Worm (Caenorhabditis elegans) whole organism, late embryonic: ENCODE results near the gene ZK863.8.
A peak's percentile ranks its signal among the peaks of the same experiment; 100 is the strongest.

Source experiments
- F13H6.1 ChIP-seq: sonication (generic microtip); optimal IDR thresholded peaks from 2 replicates; lab custom pipeline; 2016; ENCODE audit warnings: missing genetic modification characterization, missing compliant biosample characterization
- K09A11.1 ChIP-seq: sonication (generic microtip); optimal IDR thresholded peaks from 2 replicates; lab custom pipeline; 2017; ENCODE audit warnings: antibody characterized with exemption, mild to moderate bottlenecking, missing genetic modification characterization, missing compliant biosample characterization; ENCODE audit not compliant: insufficient read depth
- ceh-14 ChIP-seq: sonication (generic microtip); optimal IDR thresholded peaks from 2 replicates; lab custom pipeline; 2016; ENCODE audit warnings: missing genotype, missing genetic modification characterization, missing compliant biosample characterization
- ceh-18 ChIP-seq: sonication (generic microtip); optimal IDR thresholded peaks from 2 replicates; lab custom pipeline; 2016; ENCODE audit warnings: missing genetic modification characterization, missing compliant biosample characterization
- ceh-19 ChIP-seq: fragments of 200-800 bp; sonication (Bioruptor generic); optimal IDR thresholded peaks from 2 replicates; lab custom pipeline; 2018; ENCODE audit warnings: mild to moderate bottlenecking, missing genetic modification characterization, missing compliant biosample characterization
- ceh-2 ChIP-seq: sonication (generic microtip); optimal IDR thresholded peaks from 2 replicates; lab custom pipeline; 2016; ENCODE audit warnings: missing genotype, missing genetic modification characterization, missing compliant biosample characterization
- ceh-30 ChIP-seq: fragments of 150-350 bp; optimal IDR thresholded peaks from 2 replicates; lab custom pipeline; 2014; ENCODE audit warnings: missing biosample characterization, missing genetic modification characterization
- ceh-34 ChIP-seq: sonication (generic microtip); optimal IDR thresholded peaks from 2 replicates; lab custom pipeline; 2016; ENCODE audit warnings: mild to moderate bottlenecking, missing genetic modification characterization, missing compliant biosample characterization
- ceh-48 ChIP-seq: sonication (generic microtip); optimal IDR thresholded peaks from 2 replicates; lab custom pipeline; 2016; ENCODE audit warnings: missing genetic modification characterization, inconsistent platforms, missing compliant biosample characterization
- ceh-6 ChIP-seq: fragments of 200-800 bp; sonication (Bioruptor generic); optimal IDR thresholded peaks from 2 replicates; lab custom pipeline; 2018; ENCODE audit warnings: mild to moderate bottlenecking, missing genetic modification characterization, missing compliant biosample characterization
- ceh-9 ChIP-seq: sonication (generic microtip); optimal IDR thresholded peaks from 2 replicates; lab custom pipeline; 2016; ENCODE audit warnings: mild to moderate bottlenecking, missing genetic modification characterization, inconsistent platforms, missing compliant biosample characterization
- dve-1 ChIP-seq: sonication (generic microtip); optimal IDR thresholded peaks from 2 replicates; lab custom pipeline; 2017; ENCODE audit warnings: antibody characterized with exemption, mild to moderate bottlenecking, missing genetic modification characterization, missing compliant biosample characterization
- elt-2 ChIP-seq: sonication (generic microtip); optimal IDR thresholded peaks from 2 replicates; lab custom pipeline; 2016; ENCODE audit warnings: missing genetic modification reagents, missing genetic modification characterization, missing compliant biosample characterization
- elt-4 ChIP-seq: sonication (generic microtip); optimal IDR thresholded peaks from 2 replicates; lab custom pipeline; 2016; ENCODE audit warnings: missing genetic modification characterization, missing compliant biosample characterization
- fax-1 ChIP-seq: sonication (generic microtip); optimal IDR thresholded peaks from 2 replicates; lab custom pipeline; 2016; ENCODE audit warnings: missing genotype, missing genetic modification characterization, missing compliant biosample characterization
- fkh-6 ChIP-seq: sonication (generic microtip); optimal IDR thresholded peaks from 2 replicates; lab custom pipeline; 2016; ENCODE audit warnings: missing genetic modification characterization, missing compliant biosample characterization
- gmeb-2 ChIP-seq: sonication (generic microtip); optimal IDR thresholded peaks from 2 replicates; lab custom pipeline; 2016; ENCODE audit warnings: missing genetic modification characterization, inconsistent platforms, missing compliant biosample characterization
- hlh-13 ChIP-seq: fragments of 200-800 bp; sonication (Bioruptor generic); optimal IDR thresholded peaks from 2 replicates; lab custom pipeline; 2018; ENCODE audit warnings: mild to moderate bottlenecking, missing genetic modification characterization, missing compliant biosample characterization
- hlh-30 ChIP-seq: sonication (generic microtip); optimal IDR thresholded peaks from 2 replicates; lab custom pipeline; 2017; ENCODE audit warnings: antibody characterized with exemption, missing genetic modification characterization, missing compliant biosample characterization; ENCODE audit not compliant: insufficient read depth
- hlh-8 ChIP-seq: sonication (generic microtip); optimal IDR thresholded peaks from 2 replicates; lab custom pipeline; 2016; ENCODE audit warnings: missing genotype, missing genetic modification characterization, missing compliant biosample characterization
- lim-6 ChIP-seq: sonication (generic microtip); optimal IDR thresholded peaks from 2 replicates; lab custom pipeline; 2016; ENCODE audit warnings: missing genetic modification characterization, missing compliant biosample characterization
- lin-11 ChIP-seq: fragments of 200-800 bp; sonication (Bioruptor generic); optimal IDR thresholded peaks from 2 replicates; lab custom pipeline; 2018; ENCODE audit warnings: mild to moderate bottlenecking, missing genetic modification characterization, missing compliant biosample characterization
- madf-2 ChIP-seq: sonication (generic microtip); optimal IDR thresholded peaks from 2 replicates; lab custom pipeline; 2017; ENCODE audit warnings: missing genetic modification characterization, missing compliant biosample characterization
- nfya-1 ChIP-seq: sonication (generic microtip); optimal IDR thresholded peaks from 2 replicates; lab custom pipeline; 2017; ENCODE audit warnings: missing genetic modification characterization, mild to moderate bottlenecking, missing compliant biosample characterization, antibody characterized with exemption, moderate library complexity
- nhr-11 ChIP-seq: fragments of 150-350 bp; optimal IDR thresholded peaks from 2 replicates; lab custom pipeline; 2014; ENCODE audit warnings: missing biosample characterization, missing genetic modification characterization
- npax-4 ChIP-seq: sonication (generic microtip); optimal IDR thresholded peaks from 2 replicates; lab custom pipeline; 2016; ENCODE audit warnings: missing genetic modification characterization, missing compliant biosample characterization
- odd-2 ChIP-seq: sonication (generic microtip); optimal IDR thresholded peaks from 2 replicates; lab custom pipeline; 2017; ENCODE audit warnings: antibody characterized with exemption, mild to moderate bottlenecking, missing genetic modification characterization, missing compliant biosample characterization
- pat-9 ChIP-seq: fragments of 200-800 bp; sonication (Bioruptor generic); optimal IDR thresholded peaks from 2 replicates; lab custom pipeline; 2018; ENCODE audit warnings: mild to moderate bottlenecking, missing genetic modification characterization, moderate library complexity, missing compliant biosample characterization
- pha-2 ChIP-seq: sonication (generic microtip); optimal IDR thresholded peaks from 2 replicates; lab custom pipeline; 2017; ENCODE audit warnings: mild to moderate bottlenecking, missing genetic modification characterization, missing compliant biosample characterization
- pros-1 ChIP-seq: fragments of 150-350 bp; optimal IDR thresholded peaks from 2 replicates; lab custom pipeline; 2014; ENCODE audit warnings: missing biosample characterization, missing genetic modification reagents, missing genetic modification characterization
- ref-2 ChIP-seq: sonication (generic microtip); optimal IDR thresholded peaks from 2 replicates; lab custom pipeline; 2016; ENCODE audit warnings: missing genetic modification characterization, missing compliant biosample characterization
- syd-9 ChIP-seq: sonication (generic microtip); optimal IDR thresholded peaks from 2 replicates; lab custom pipeline; 2016; ENCODE audit warnings: mild to moderate bottlenecking, missing genetic modification characterization, moderate library complexity, missing compliant biosample characterization
- tbx-2 ChIP-seq: sonication (generic microtip); optimal IDR thresholded peaks from 2 replicates; lab custom pipeline; 2016; ENCODE audit warnings: missing genetic modification characterization, missing compliant biosample characterization
- tbx-7 ChIP-seq: sonication (generic microtip); optimal IDR thresholded peaks from 2 replicates; lab custom pipeline; 2016; ENCODE audit warnings: missing genotype, missing genetic modification characterization, missing compliant biosample characterization
- unc-86 ChIP-seq: sonication (generic microtip); optimal IDR thresholded peaks from 2 replicates; lab custom pipeline; 2016; ENCODE audit warnings: missing genetic modification characterization, missing compliant biosample characterization
- ztf-16 ChIP-seq: sonication (generic microtip); optimal IDR thresholded peaks from 2 replicates; lab custom pipeline; 2017; ENCODE audit warnings: missing genetic modification characterization, missing compliant biosample characterization

ZK863.8 gene

DNA sequence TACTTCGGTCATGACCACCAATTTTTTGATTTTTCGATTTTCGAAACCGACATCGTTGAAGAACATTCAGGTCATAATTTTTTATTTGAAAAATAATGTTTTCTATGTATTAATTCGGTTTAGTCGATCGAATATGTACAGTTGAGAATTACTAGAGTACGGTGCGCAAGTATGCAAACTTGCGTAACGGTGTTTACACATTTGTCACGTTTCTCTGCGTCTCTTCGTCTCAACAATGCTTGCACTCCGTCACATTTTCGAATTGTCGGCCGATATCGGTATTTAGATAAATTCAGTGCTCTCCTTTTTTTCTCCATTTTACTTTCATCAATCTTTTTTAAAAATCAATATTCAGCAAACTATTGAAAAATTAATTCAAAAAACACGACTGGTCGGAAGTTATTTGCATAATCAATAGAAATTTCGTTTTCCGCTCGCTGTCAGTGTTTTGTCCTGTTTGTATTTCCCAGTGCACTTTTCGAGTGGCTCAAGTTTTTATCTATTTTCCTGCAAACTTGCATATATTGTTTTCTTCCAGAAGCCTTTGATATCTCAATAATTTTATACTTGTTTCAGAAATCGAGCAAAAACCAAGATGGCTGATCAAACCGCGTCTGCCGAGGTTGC is 3.7 kb upstream of the ZK863.8 start, which contains the start of gene dpy-30:
dpy-30 (plus strand) TSS at position 577 of the 627 bp plus-strand sequence.
- TF ChIP-seq pat-9 (no peak), ceh-9 (tag; lab: Kevin White, UChicago) (no peak), unc-86 (tag; lab: Kevin White, UChicago) (no peak), tbx-7 (tag; lab: Kevin White, UChicago) (no peak), nhr-11 (tag; lab: Kevin White, UChicago) (no peak), hlh-30 (tag; lab: Kevin White, UChicago) (peak; percentile 33), ztf-16 (tag; lab: Kevin White, UChicago) (no peak), npax-4 (tag; lab: Kevin White, UChicago) (no peak), fkh-6 (tag; lab: Kevin White, UChicago) (no peak), odd-2 (tag; lab: Kevin White, UChicago) (no peak), ceh-34 (tag; lab: Kevin White, UChicago) (peak; percentile 24), ref-2 (no peak), nfya-1 (tag; lab: Kevin White, UChicago) (peak; percentile 42), ceh-6 (GFP tag; lab: Kevin White, UChicago) (no peak), ceh-30 (peak; percentile 7)

DNA sequence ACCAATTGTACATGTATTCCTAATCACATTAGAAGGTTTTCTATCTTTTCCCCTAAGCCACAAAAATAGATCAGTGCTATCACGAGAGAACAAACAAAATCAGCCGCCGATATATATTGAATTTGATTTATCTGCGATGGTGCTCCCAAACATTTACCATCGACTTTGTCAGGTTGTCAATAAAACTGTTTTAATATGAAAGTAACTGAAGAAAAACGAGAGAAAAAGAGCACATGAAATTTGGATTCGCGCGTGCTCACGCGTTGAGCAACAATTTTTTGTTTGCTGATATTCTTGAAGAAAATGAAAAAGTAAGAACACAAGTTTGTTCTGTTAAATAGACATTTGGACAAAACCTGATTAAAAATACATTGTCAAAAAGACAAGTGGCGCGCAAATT is 1.5 kb upstream of the ZK863.8 start:
- TF ChIP-seq madf-2 (tag; lab: Kevin White, UChicago) (no peak), pha-2 (tag; lab: Kevin White, UChicago) (no peak), ceh-9 (tag; lab: Kevin White, UChicago) (no peak), unc-86 (tag; lab: Kevin White, UChicago) (no peak), ceh-2 (tag; lab: Kevin White, UChicago) (no peak), tbx-7 (tag; lab: Kevin White, UChicago) (no peak), npax-4 (tag; lab: Kevin White, UChicago) (no peak), pros-1 (no peak), lin-11 (tag; lab: Kevin White, UChicago) (no peak), fax-1 (no peak)
- TF ChIP-seq, all 69 proteins: peak for 0

DNA sequence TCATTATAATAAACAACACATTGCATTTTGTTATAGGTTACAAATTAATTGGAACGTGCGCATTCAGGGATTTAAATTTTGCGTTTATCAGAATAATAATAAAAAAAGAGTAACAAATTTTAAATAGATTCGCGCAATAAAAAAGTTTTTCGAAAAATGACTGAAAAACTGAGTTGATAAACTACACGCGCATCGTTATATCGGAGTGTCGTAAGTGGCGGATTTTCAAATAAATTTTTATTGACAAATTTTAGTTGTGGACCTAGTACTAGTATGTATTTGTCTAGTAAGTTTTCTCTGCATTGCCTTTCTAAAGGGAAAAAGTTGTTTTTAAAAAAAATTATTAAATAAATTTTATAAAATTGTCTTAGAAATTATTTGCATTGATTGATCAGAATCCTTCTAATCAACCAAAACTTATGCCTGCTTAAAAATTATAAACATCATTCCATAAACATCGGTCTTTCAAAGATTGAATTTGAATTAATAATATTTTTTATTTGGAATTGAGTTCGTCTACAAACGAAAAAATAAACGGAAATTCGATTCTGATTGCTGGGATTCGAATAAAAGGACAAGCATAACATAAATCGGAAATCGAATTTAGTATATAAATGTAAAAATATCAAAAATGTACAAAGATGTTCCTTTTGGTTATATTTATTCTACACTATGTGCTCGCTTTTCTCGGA is 2.9 kb downstream of the ZK863.8 start, which contains the start of gene srd-4:
srd-4 (plus strand) TSS at position 642 of the 692 bp plus-strand sequence.
- TF ChIP-seq lin-11 (tag; lab: Kevin White, UChicago) (no peak), nfya-1 (tag; lab: Kevin White, UChicago) (peak; percentile 6), elt-4 (tag; lab: Kevin White, UChicago) (no peak)
- TF ChIP-seq, all 69 proteins: peak for 1

DNA sequence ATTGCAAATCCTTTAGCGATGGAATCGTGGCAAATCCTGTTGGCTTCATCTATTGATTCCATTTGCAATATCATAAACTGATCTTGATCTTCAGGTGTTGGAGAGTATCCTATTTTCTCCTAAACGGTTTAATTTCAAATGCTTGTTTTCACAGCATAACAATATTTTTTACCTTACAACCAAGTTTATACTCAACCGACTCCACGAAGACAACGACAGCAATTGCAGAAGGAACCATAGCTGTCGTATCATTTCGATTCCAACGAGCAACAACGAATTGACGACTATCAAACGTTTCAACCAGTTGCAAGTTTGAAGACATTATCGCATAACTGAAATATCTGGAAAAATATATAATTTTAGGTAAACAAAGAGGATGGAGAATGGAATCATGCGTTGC is 3.5 kb downstream of the ZK863.8 start, which contains the start of gene usip-1:
usip-1 (minus strand) TSS at position 341 of the 400 bp plus-strand sequence.
- TF ChIP-seq lim-6 (tag; lab: Kevin White, UChicago) (no peak), gmeb-2 (no peak), nhr-11 (tag; lab: Kevin White, UChicago) (no peak), syd-9 (tag; lab: Kevin White, UChicago) (no peak), ceh-14 (tag; lab: Kevin White, UChicago) (no peak), ceh-48 (no peak), ceh-30 (no peak), hlh-13 (GFP tag; lab: Kevin White, UChicago) (no peak), fkh-6 (tag; lab: Kevin White, UChicago) (no peak), ceh-19 (GFP tag; lab: Kevin White, UChicago) (no peak), F13H6.1 (no peak), ceh-18 (tag; lab: Kevin White, UChicago) (no peak), ceh-6 (GFP tag; lab: Kevin White, UChicago) (no peak), dve-1 (tag; lab: Kevin White, UChicago) (no peak), K09A11.1 (tag; lab: Kevin White, UChicago) (no peak), hlh-8 (no peak), unc-86 (tag; lab: Kevin White, UChicago) (no peak), tbx-2 (tag; lab: Kevin White, UChicago) (no peak), elt-2 (tag; lab: Kevin White, UChicago) (no peak)
- TF ChIP-seq, all 69 proteins: peak for 0
